1 fruit fly cellular context compared by ENCODE assay signal in genomic region chr3L:18235825-18236647, dm6.
A peak's percentile ranks its signal among the peaks of the same experiment; 100 is the strongest.
TF ChIP-seq lines count a peak whose summit lies in the region.

No protein-coding gene starts in this region.

TF ChIP-seq in whole organism, embryonic, 481 proteins besides CTCF, POLR2A, EP300 and RAD21 (continued from another document and continues in another):
- TF ChIP-seq CHES-1-like (GFP tag; optimal IDR thresholded peaks at IDR 0.05; lab: Kevin White, UChicago): peak; percentile 85
- peak; percentile 92 for TF ChIP-seq gem (tag; optimal IDR thresholded peaks at IDR 0.05; lab: Kevin White, UChicago)
- TF ChIP-seq CG4617 (GFP tag; optimal IDR thresholded peaks at IDR 0.05; lab: Kevin White, UChicago; ENCODE audit: borderline replicate concordance): peak; percentile 60
- TF ChIP-seq Abd-B (GFP tag; optimal IDR thresholded peaks at IDR 0.05; lab: Kevin White, UChicago): peak; percentile 78
- TF ChIP-seq sisA (GFP tag; IDR thresholded peaks at IDR 0.05; lab: Robert Waterston, UW): peak; percentile 89
- TF ChIP-seq sug (tag; optimal IDR thresholded peaks at IDR 0.05; lab: Kevin White, UChicago): peak; percentile 57
- TF ChIP-seq C15 (GFP tag; IDR thresholded peaks at IDR 0.05; lab: Robert Waterston, UW): 0 out of 3 replicates have a peak, but pooled peaks have one; percentile 34
- peak; percentile 83 for TF ChIP-seq MTF-1 (GFP tag; optimal IDR thresholded peaks at IDR 0.05; lab: Kevin White, UChicago; ENCODE audit: borderline replicate concordance)
- TF ChIP-seq twi (tag; optimal IDR thresholded peaks at IDR 0.05; lab: Kevin White, UChicago): peak; percentile 74
- peak; percentile 29 for TF ChIP-seq Kr (GFP tag; optimal IDR thresholded peaks at IDR 0.05; lab: Kevin White, UChicago)
- peak; percentile 78 for TF ChIP-seq CG7357 (GFP tag; IDR thresholded peaks at IDR 0.05; lab: Robert Waterston, UW)
- peak; percentile 6 for TF ChIP-seq yki (optimal IDR thresholded peaks at IDR 0.05; lab: Kevin White, UChicago)
- peak; percentile 67 for TF ChIP-seq CG4328 (GFP tag; optimal IDR thresholded peaks at IDR 0.05; lab: Kevin White, UChicago)
- peak; percentile 90 for TF ChIP-seq repo (GFP tag; optimal IDR thresholded peaks at IDR 0.05; lab: Kevin White, UChicago)
- TF ChIP-seq CG5953 (GFP tag; IDR thresholded peaks at IDR 0.05; lab: Robert Waterston, UW): peak; percentile 79
- TF ChIP-seq CG15514 (GFP tag; optimal IDR thresholded peaks at IDR 0.05; lab: Kevin White, UChicago): peak; percentile 28
- TF ChIP-seq Trl (optimal IDR thresholded peaks at IDR 0.05; lab: Kevin White, UChicago): no peak
- peak; percentile 93 for TF ChIP-seq Trl (GFP tag; optimal IDR thresholded peaks at IDR 0.05; lab: Kevin White, UChicago)
- TF ChIP-seq CG17568 (GFP tag; optimal IDR thresholded peaks at IDR 0.05; lab: Kevin White, UChicago): peak; percentile 78
- TF ChIP-seq bab2 (GFP tag; optimal IDR thresholded peaks at IDR 0.05; lab: Kevin White, UChicago): peak; percentile 92
- TF ChIP-seq Poxn (GFP tag; IDR thresholded peaks at IDR 0.05; lab: Robert Waterston, UW): no peak
- TF ChIP-seq lbe (GFP tag; optimal IDR thresholded peaks at IDR 0.05; lab: Kevin White, UChicago): peak; percentile 95
- no peak for TF ChIP-seq Bgb (GFP tag; IDR thresholded peaks at IDR 0.05; lab: Robert Waterston, UW; ENCODE audit: partially characterized antibody)
- peak; percentile 87 for TF ChIP-seq CG12391 (tag; optimal IDR thresholded peaks at IDR 0.05; lab: Kevin White, UChicago)
- TF ChIP-seq CkIIα-i1 (GFP tag; IDR thresholded peaks at IDR 0.05; lab: Robert Waterston, UW): peak; percentile 13; the same call in 1 of the 2 replicates
- TF ChIP-seq CG3065 (GFP tag; optimal IDR thresholded peaks at IDR 0.05; lab: Kevin White, UChicago): peak; percentile 80
- TF ChIP-seq CG31388 (GFP tag; optimal IDR thresholded peaks at IDR 0.05; lab: Kevin White, UChicago): peak; percentile 31
- peak; percentile 81 for TF ChIP-seq lilli (GFP tag; optimal IDR thresholded peaks at IDR 0.05; lab: Kevin White, UChicago)
- TF ChIP-seq NfI (GFP tag; optimal IDR thresholded peaks at IDR 0.05; lab: Kevin White, UChicago): peak; percentile 77
- peak; percentile 95 for TF ChIP-seq CG17328 (GFP tag; IDR thresholded peaks at IDR 0.05; lab: Robert Waterston, UW)
- TF ChIP-seq CrebB (tag; optimal IDR thresholded peaks at IDR 0.05; lab: Kevin White, UChicago): peak; percentile 47
- TF ChIP-seq seq (GFP tag; IDR thresholded peaks at IDR 0.05; lab: Robert Waterston, UW): peak; percentile 79
- 0 out of 3 replicates have a peak, but pooled peaks have one; percentile 52 for TF ChIP-seq z (GFP tag; IDR thresholded peaks at IDR 0.05; lab: Robert Waterston, UW)
- peak; percentile 61 for TF ChIP-seq emc (GFP tag; optimal IDR thresholded peaks at IDR 0.05; lab: Kevin White, UChicago)
- peak; percentile 71; the same call in 2 of the 3 replicates for TF ChIP-seq jigr1 (GFP tag; IDR thresholded peaks at IDR 0.05; lab: Robert Waterston, UW)
- TF ChIP-seq BtbVII (GFP tag; optimal IDR thresholded peaks at IDR 0.05; lab: Kevin White, UChicago): peak; percentile 55
- peak; percentile 23 for TF ChIP-seq vfl (GFP tag; optimal IDR thresholded peaks at IDR 0.05; lab: Kevin White, UChicago)
- peak; percentile 65 for TF ChIP-seq CG1233 (GFP tag; optimal IDR thresholded peaks at IDR 0.05; lab: Kevin White, UChicago)
- peak; percentile 84 for TF ChIP-seq her (GFP tag; optimal IDR thresholded peaks at IDR 0.05; lab: Kevin White, UChicago)
- TF ChIP-seq Hr51 (GFP tag; optimal IDR thresholded peaks at IDR 0.05; lab: Kevin White, UChicago): peak; percentile 84 to 88
- TF ChIP-seq CG13424 (tag; optimal IDR thresholded peaks at IDR 0.05; lab: Kevin White, UChicago): peak; percentile 92
- TF ChIP-seq Hey (tag; optimal IDR thresholded peaks at IDR 0.05; lab: Kevin White, UChicago): no peak
- TF ChIP-seq CG10462 (GFP tag; optimal IDR thresholded peaks at IDR 0.05; lab: Kevin White, UChicago): peak; percentile 78
- peak; percentile 84 for TF ChIP-seq disco-r (GFP tag; optimal IDR thresholded peaks at IDR 0.05; lab: Kevin White, UChicago)
- peak; percentile 86 for TF ChIP-seq HLH3B (GFP tag; IDR thresholded peaks at IDR 0.05; lab: Robert Waterston, UW)
- no peak for TF ChIP-seq CG42726 (GFP tag; IDR thresholded peaks at IDR 0.05; lab: Robert Waterston, UW; ENCODE audit: partially characterized antibody)
- TF ChIP-seq slou (GFP tag; optimal IDR thresholded peaks at IDR 0.05; lab: Kevin White, UChicago): peak; percentile 42
- no peak for TF ChIP-seq CG7963 (GFP tag; IDR thresholded peaks at IDR 0.05; lab: Robert Waterston, UW; ENCODE audit: partially characterized antibody)
- no peak for TF ChIP-seq Dll (GFP tag; IDR thresholded peaks at IDR 0.05; lab: Robert Waterston, UW; ENCODE audit: partially characterized antibody)
- TF ChIP-seq dati (GFP tag; IDR thresholded peaks at IDR 0.05; lab: Robert Waterston, UW): peak; percentile 56; the same call in 1 of the 2 replicates
- no peak for TF ChIP-seq unc-4 (GFP tag; IDR thresholded peaks at IDR 0.05; lab: Robert Waterston, UW; ENCODE audit: partially characterized antibody)
- TF ChIP-seq Taf1 (GFP tag; IDR thresholded peaks at IDR 0.05; lab: Robert Waterston, UW): no peak
- peak; percentile 57 for TF ChIP-seq CG8281 (tag; optimal IDR thresholded peaks at IDR 0.05; lab: Kevin White, UChicago)
- TF ChIP-seq peb (GFP tag; IDR thresholded peaks at IDR 0.05; lab: Robert Waterston, UW): peak; percentile 88
- peak; percentile 94 for TF ChIP-seq ci (GFP tag; IDR thresholded peaks at IDR 0.05; lab: Robert Waterston, UW)
- peak; percentile 87 for TF ChIP-seq oc (tag; optimal IDR thresholded peaks at IDR 0.05; lab: Kevin White, UChicago)
- no peak for TF ChIP-seq CG16813 (GFP tag; IDR thresholded peaks at IDR 0.05; lab: Robert Waterston, UW; ENCODE audit: partially characterized antibody)
- TF ChIP-seq Max (GFP tag; optimal IDR thresholded peaks at IDR 0.05; lab: Kevin White, UChicago): peak; percentile 56
- TF ChIP-seq grau (tag; optimal IDR thresholded peaks at IDR 0.05; lab: Kevin White, UChicago): peak; percentile 87
- TF ChIP-seq fd102C (GFP tag; optimal IDR thresholded peaks at IDR 0.05; lab: Kevin White, UChicago): no peak
- peak; percentile 91 for TF ChIP-seq NC2β (GFP tag; optimal IDR thresholded peaks at IDR 0.05; lab: Kevin White, UChicago)
- no peak for TF ChIP-seq bbx (GFP tag; IDR thresholded peaks at IDR 0.05; lab: Robert Waterston, UW; ENCODE audit: partially characterized antibody)
- TF ChIP-seq Fer3 (tag; optimal IDR thresholded peaks at IDR 0.05; lab: Kevin White, UChicago): peak; percentile 57
- TF ChIP-seq tll (GFP tag; optimal IDR thresholded peaks at IDR 0.05; lab: Kevin White, UChicago): no peak
- TF ChIP-seq lov (optimal IDR thresholded peaks at IDR 0.05; lab: Kevin White, UChicago): no peak
- peak; percentile 93 for TF ChIP-seq lov (GFP tag; IDR thresholded peaks at IDR 0.05; lab: Robert Waterston, UW)
- TF ChIP-seq Stat92E (GFP tag; optimal IDR thresholded peaks at IDR 0.05; lab: Kevin White, UChicago): peak in 1 of 3 experiments; percentile 69
- peak; percentile 84; the same call in 2 of the 3 replicates for TF ChIP-seq gce (GFP tag; IDR thresholded peaks at IDR 0.05; lab: Robert Waterston, UW)
- peak; percentile 82 for TF ChIP-seq CG11093 (GFP tag; IDR thresholded peaks at IDR 0.05; lab: Robert Waterston, UW)
- TF ChIP-seq kay (GFP tag; optimal IDR thresholded peaks at IDR 0.05; lab: Kevin White, UChicago): peak; percentile 47
- peak; percentile 90 for TF ChIP-seq Pdp1 (GFP tag; optimal IDR thresholded peaks at IDR 0.05; lab: Kevin White, UChicago)
- peak; percentile 84 for TF ChIP-seq CG6254 (GFP tag; optimal IDR thresholded peaks at IDR 0.05; lab: Kevin White, UChicago)
- TF ChIP-seq CG9437 (GFP tag; optimal IDR thresholded peaks at IDR 0.05; lab: Kevin White, UChicago): peak; percentile 76
- peak; percentile 90 for TF ChIP-seq CG11398 (GFP tag; optimal IDR thresholded peaks at IDR 0.05; lab: Kevin White, UChicago)
- TF ChIP-seq knrl (GFP tag; IDR thresholded peaks at IDR 0.05; lab: Robert Waterston, UW; ENCODE audit: partially characterized antibody): no peak
- no peak for TF ChIP-seq CG3995 (GFP tag; optimal IDR thresholded peaks at IDR 0.05; lab: Kevin White, UChicago)
- peak; percentile 91 for TF ChIP-seq Rx (GFP tag; IDR thresholded peaks at IDR 0.05; lab: Robert Waterston, UW)
- peak; percentile 69 for TF ChIP-seq HLH54F (GFP tag; optimal IDR thresholded peaks at IDR 0.05; lab: Kevin White, UChicago)
- peak; percentile 21 for TF ChIP-seq Jarid2 (GFP tag; optimal IDR thresholded peaks at IDR 0.05; lab: Kevin White, UChicago)
- peak; percentile 88 for TF ChIP-seq Xbp1 (GFP tag; optimal IDR thresholded peaks at IDR 0.05; lab: Kevin White, UChicago)
- TF ChIP-seq CG8089 (GFP tag; optimal IDR thresholded peaks at IDR 0.05; lab: Kevin White, UChicago): peak; percentile 90
- peak; percentile 81 for TF ChIP-seq CG4282 (GFP tag; optimal IDR thresholded peaks at IDR 0.05; lab: Kevin White, UChicago)
- TF ChIP-seq CG10959 (GFP tag; IDR thresholded peaks at IDR 0.05; lab: Robert Waterston, UW): peak; percentile 95
- peak; percentile 94 for TF ChIP-seq otp (GFP tag; IDR thresholded peaks at IDR 0.05; lab: Robert Waterston, UW)
- TF ChIP-seq Med (GFP tag; lab: Kevin White, UChicago): peak; percentile 96
- TF ChIP-seq corto (GFP tag; optimal IDR thresholded peaks at IDR 0.05; lab: Kevin White, UChicago): peak; percentile 80
- peak; percentile 82 for TF ChIP-seq ATbp (GFP tag; optimal IDR thresholded peaks at IDR 0.05; lab: Kevin White, UChicago)
- TF ChIP-seq HmgD (GFP tag; optimal IDR thresholded peaks at IDR 0.05; lab: Kevin White, UChicago): peak; percentile 47
- TF ChIP-seq Lpt (GFP tag; optimal IDR thresholded peaks at IDR 0.05; lab: Kevin White, UChicago): no peak
- peak; percentile 78 for TF ChIP-seq tgo (GFP tag; IDR thresholded peaks at IDR 0.05; lab: Robert Waterston, UW)
- TF ChIP-seq dysf (GFP tag; IDR thresholded peaks at IDR 0.05; lab: Robert Waterston, UW): peak; percentile 77
- TF ChIP-seq CG12071 (GFP tag; optimal IDR thresholded peaks at IDR 0.05; lab: Kevin White, UChicago): peak; percentile 76
- TF ChIP-seq CG1529 (GFP tag; optimal IDR thresholded peaks at IDR 0.05; lab: Kevin White, UChicago): peak; percentile 73
- peak; percentile 97 for TF ChIP-seq zfh1 (GFP tag; IDR thresholded peaks at IDR 0.05; lab: Robert Waterston, UW)
- no peak for TF ChIP-seq Gsc (GFP tag; IDR thresholded peaks at IDR 0.05; lab: Robert Waterston, UW)
- 0 out of 4 replicates have a peak, but pooled peaks have one; percentile 38 for TF ChIP-seq chinmo (GFP tag; IDR thresholded peaks at IDR 0.05; lab: Robert Waterston, UW; ENCODE audit: partially characterized antibody)
- peak; percentile 70 for TF ChIP-seq stc (GFP tag; IDR thresholded peaks at IDR 0.05; lab: Robert Waterston, UW)
- TF ChIP-seq CG2120 (GFP tag; optimal IDR thresholded peaks at IDR 0.05; lab: Kevin White, UChicago): no peak
- TF ChIP-seq slbo (GFP tag; IDR thresholded peaks at IDR 0.05; lab: Robert Waterston, UW): peak; percentile 57
- TF ChIP-seq pum (GFP tag; optimal IDR thresholded peaks at IDR 0.05; lab: Kevin White, UChicago): peak; percentile 92
- TF ChIP-seq bcd (GFP tag; optimal IDR thresholded peaks at IDR 0.05; lab: Kevin White, UChicago): peak; percentile 72
- TF ChIP-seq ERR (GFP tag; optimal IDR thresholded peaks at IDR 0.05; lab: Kevin White, UChicago): peak; percentile 36
- TF ChIP-seq NFAT (GFP tag; IDR thresholded peaks at IDR 0.05; lab: Robert Waterston, UW): no peak
- peak; percentile 49; the same call in 1 of the 2 replicates for TF ChIP-seq aop (GFP tag; IDR thresholded peaks at IDR 0.05; lab: Robert Waterston, UW)
- no peak for TF ChIP-seq CG11560 (tag; IDR thresholded peaks at IDR 0.05; lab: Robert Waterston, UW)
- no peak for TF ChIP-seq Hand (GFP tag; optimal IDR thresholded peaks at IDR 0.05; lab: Kevin White, UChicago)
- TF ChIP-seq CG30403 (GFP tag; optimal IDR thresholded peaks at IDR 0.05; lab: Kevin White, UChicago): peak; percentile 82
- peak; percentile 78 for TF ChIP-seq wor (GFP tag; IDR thresholded peaks at IDR 0.05; lab: Robert Waterston, UW)
- no peak for TF ChIP-seq CG13287 (GFP tag; IDR thresholded peaks at IDR 0.05; lab: Robert Waterston, UW; ENCODE audit: partially characterized antibody)
- peak; percentile 69 for TF ChIP-seq CG14014 (GFP tag; IDR thresholded peaks at IDR 0.05; lab: Robert Waterston, UW)
- TF ChIP-seq sens (GFP tag; lab: Kevin White, UChicago): peak; percentile 99
- TF ChIP-seq CG8388 (GFP tag; optimal IDR thresholded peaks at IDR 0.05; lab: Kevin White, UChicago): peak; percentile 86
- peak; percentile 69 for TF ChIP-seq kah (GFP tag; optimal IDR thresholded peaks at IDR 0.05; lab: Kevin White, UChicago)
- TF ChIP-seq CG17361 (GFP tag; IDR thresholded peaks at IDR 0.05; lab: Robert Waterston, UW): peak; percentile 92
- TF ChIP-seq CG2875 (GFP tag; optimal IDR thresholded peaks at IDR 0.05; lab: Kevin White, UChicago): peak; percentile 92
- TF ChIP-seq fd96Cb (tag; optimal IDR thresholded peaks at IDR 0.05; lab: Kevin White, UChicago): peak; percentile 91
- TF ChIP-seq hth (optimal IDR thresholded peaks at IDR 0.05; lab: Kevin White, UChicago): no peak
- peak; percentile 52 for TF ChIP-seq stwl (tag; optimal IDR thresholded peaks at IDR 0.05; lab: Kevin White, UChicago)
- peak; percentile 88 for TF ChIP-seq CG4820 (GFP tag; optimal IDR thresholded peaks at IDR 0.05; lab: Kevin White, UChicago)
- TF ChIP-seq CG33213 (GFP tag; optimal IDR thresholded peaks at IDR 0.05; lab: Kevin White, UChicago): peak; percentile 84
- peak; percentile 64 for TF ChIP-seq Nf-YA (GFP tag; IDR thresholded peaks at IDR 0.05; lab: Robert Waterston, UW)
- peak; percentile 57 for TF ChIP-seq CG13624 (GFP tag; optimal IDR thresholded peaks at IDR 0.05; lab: Kevin White, UChicago)
- peak; percentile 79 for TF ChIP-seq Hr3 (GFP tag; optimal IDR thresholded peaks at IDR 0.05; lab: Kevin White, UChicago)
- TF ChIP-seq Mrtf (GFP tag; IDR thresholded peaks at IDR 0.05; lab: Robert Waterston, UW): peak; percentile 63; the same call in 2 of the 3 replicates
- TF ChIP-seq CG6813 (GFP tag; optimal IDR thresholded peaks at IDR 0.05; lab: Kevin White, UChicago): peak; percentile 69
- peak; percentile 66 for TF ChIP-seq Ets97D (GFP tag; optimal IDR thresholded peaks at IDR 0.05; lab: Kevin White, UChicago)
- no peak for TF ChIP-seq pros (GFP tag; optimal IDR thresholded peaks at IDR 0.05; lab: Kevin White, UChicago)
- TF ChIP-seq psq (GFP tag; optimal IDR thresholded peaks at IDR 0.05; lab: Kevin White, UChicago): peak; percentile 17
- peak; percentile 75 for TF ChIP-seq HLHmδ (GFP tag; optimal IDR thresholded peaks at IDR 0.05; lab: Kevin White, UChicago)
- peak; percentile 84 for TF ChIP-seq dm (GFP tag; optimal IDR thresholded peaks at IDR 0.05; lab: Kevin White, UChicago)
